Worm (Caenorhabditis elegans) whole organism, early embryonic: Measurements from ENCODE around the gene cdh-3.

Experiments
- F13C5.2 ChIP-seq: sonication (generic microtip); optimal IDR thresholded peaks from 2 replicates; lab custom pipeline; 2017; ENCODE audit warnings: mild to moderate bottlenecking, missing genetic modification characterization, inconsistent platforms, missing compliant biosample characterization
- ama-1 ChIP-seq: fragments of 150-350 bp; optimal IDR thresholded peaks from 2 replicates; lab custom pipeline; 2014
- ceh-36 ChIP-seq: sonication (generic microtip); optimal IDR thresholded peaks from 2 replicates; lab custom pipeline; 2016; ENCODE audit warnings: missing genetic modification characterization, inconsistent platforms, missing compliant biosample characterization
- flt-1 ChIP-seq: fragments of 200-800 bp; sonication (Bioruptor generic); IDR thresholded peaks from 2 replicates; pipeline ENCODE4 v1.3.6; 2022; ENCODE audit warnings: missing genetic modification characterization, missing compliant biosample characterization
- hnd-1 ChIP-seq: sonication (generic microtip); optimal IDR thresholded peaks from 2 replicates; lab custom pipeline; 2016; ENCODE audit warnings: missing genetic modification characterization, missing compliant biosample characterization
- sea-1 ChIP-seq: fragments of 200-800 bp; sonication (Bioruptor generic); conservative IDR thresholded peaks from 2 replicates; pipeline ENCODE4 v1.3.6; 2022; ENCODE audit warnings: missing genetic modification characterization, missing compliant biosample characterization
- tbx-11 ChIP-seq: fragments of 200-800 bp; sonication (Bioruptor generic); IDR thresholded peaks from 2 replicates; pipeline ENCODE4 v1.3.6; 2022; ENCODE audit warnings: missing genetic modification characterization, missing compliant biosample characterization

DNA sequence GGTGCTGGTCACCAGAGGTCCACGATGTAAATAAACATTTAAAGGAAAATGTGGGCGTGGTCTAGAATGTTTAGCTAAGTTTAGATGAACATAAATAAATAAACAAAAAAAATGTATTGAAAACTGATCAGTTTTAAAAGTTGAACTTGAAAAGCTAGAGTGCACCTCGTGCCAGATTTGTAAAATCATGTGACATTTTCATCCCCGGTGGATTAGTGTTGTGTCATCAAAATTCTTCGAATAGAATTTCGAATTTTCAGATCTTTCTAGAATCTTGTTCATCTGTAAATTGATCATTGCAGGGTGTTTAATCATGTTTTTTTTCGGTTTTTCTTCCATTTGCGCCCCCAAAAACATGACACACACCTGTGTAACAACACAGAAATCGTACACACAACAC lies 27.7 kb downstream of the cdh-3 start:
- TF ChIP-seq F13C5.2 (tag; lab: Kevin White, UChicago) (no peak), flt-1 (GFP tag; lab: Robert Waterston, UW) (no peak), tbx-11 (GFP tag; lab: Robert Waterston, UW) (no peak), sea-1 (GFP tag; lab: Robert Waterston, UW) (no peak), hnd-1 (no peak), ceh-36 (tag; lab: Kevin White, UChicago) (no peak), ama-1 (lab: Kevin White, UChicago) (no peak)
